Worm (Caenorhabditis elegans): Measurements from ENCODE around the gene srh-268.

srh-268 gene

ce11 chrV:7501194-7501593 lies 37.9 kb upstream of the srh-268 start:
- no peak for TF ChIP-seq tbx-9 (tag; optimal IDR thresholded peaks at IDR 0.05; ENCODE audit: borderline replicate concordance)
- no peak for TF ChIP-seq nhr-80 (tag; optimal IDR thresholded peaks at IDR 0.05)
- TF ChIP-seq hmg-1.2 (GFP tag; IDR thresholded peaks at IDR 0.05) = no peak
- TF ChIP-seq mes-4 (tag; optimal IDR thresholded peaks at IDR 0.05) = no peak

- TF ChIP-seq snpc-1.3 (tag; optimal IDR thresholded peaks at IDR 0.05; ENCODE audit: insufficient read depth) (no peak), B0261.1 (tag; optimal IDR thresholded peaks at IDR 0.05) (no peak), aptf-2 (GFP tag; conservative IDR thresholded peaks at IDR 0.05) (no peak), lag-1 (GFP tag; IDR thresholded peaks at IDR 0.05) (no peak), nhr-179 (tag; optimal IDR thresholded peaks at IDR 0.05) (no peak), mxl-1 (tag; optimal IDR thresholded peaks at IDR 0.05) (no peak), nhr-80 (tag; optimal IDR thresholded peaks at IDR 0.05) (no peak), ets-4 (GFP tag; optimal IDR thresholded peaks at IDR 0.05) (no peak), tbp1 (GFP tag; optimal IDR thresholded peaks at IDR 0.05) (no peak), efl-1 (GFP tag; optimal IDR thresholded peaks at IDR 0.05) (no peak), lin-40 (tag; optimal IDR thresholded peaks at IDR 0.05) (no peak), let-607 (tag; optimal IDR thresholded peaks at IDR 0.05) (no peak), ceh-40 (GFP tag; IDR thresholded peaks at IDR 0.05) (no peak), B0035.1 (tag; optimal IDR thresholded peaks at IDR 0.05) (no peak), him-1 (tag; optimal IDR thresholded peaks at IDR 0.05) (no peak), lsl-1 (GFP tag; optimal IDR thresholded peaks at IDR 0.05) (no peak), nfya-2 (GFP tag; IDR thresholded peaks at IDR 0.05) (no peak), F49E8.2 (tag; optimal IDR thresholded peaks at IDR 0.05; ENCODE audit: insufficient read depth) (no peak), ccch-3 (GFP tag; optimal IDR thresholded peaks at IDR 0.05) (no peak)
Measured at ce11 chrV:7504271-7504670, 34.8 kb upstream of the srh-268 start, which contains the start of gene srh-229. srh-229 (minus strand) TSS chrV:7504371.

ce11 chrV:7506207-7506606 lies 32.9 kb upstream of the srh-268 start:
- TF ChIP-seq hlh-12 (tag; optimal IDR thresholded peaks at IDR 0.05) = no peak
- no peak for TF ChIP-seq xnd-1 (tag; optimal IDR thresholded peaks at IDR 0.05)
- TF ChIP-seq bed-1 (GFP tag; IDR thresholded peaks at IDR 0.05) = no peak
- TF ChIP-seq rec-8 (tag; optimal IDR thresholded peaks at IDR 0.05) = no peak
- peak; percentile 54 for TF ChIP-seq rpc-1 (optimal IDR thresholded peaks at IDR 0.05)
- peak; percentile 73 for TF ChIP-seq rpc-1 (tag; optimal IDR thresholded peaks at IDR 0.05)
- peak; percentile 71 for TF ChIP-seq B0261.1 (tag; optimal IDR thresholded peaks at IDR 0.05)
- no peak for TF ChIP-seq nhr-80 (tag; optimal IDR thresholded peaks at IDR 0.05)
- TF ChIP-seq D2030.7 (GFP tag; IDR thresholded peaks at IDR 0.05) = 0 out of 2 replicates have a peak, but pooled peaks have one; percentile 44
- no peak for TF ChIP-seq lsy-27 (tag; optimal IDR thresholded peaks at IDR 0.05; ENCODE audit: borderline replicate concordance, insufficient read depth)
- TF ChIP-seq ztf-6 (GFP tag; IDR thresholded peaks at IDR 0.05) = no peak
- TF ChIP-seq F57C9.4 (tag; optimal IDR thresholded peaks at IDR 0.05) = no peak
- no peak for TF ChIP-seq Y79H2A.3 (GFP tag; conservative IDR thresholded peaks at IDR 0.05)
- no peak for TF ChIP-seq hmg-20 (GFP tag; IDR thresholded peaks at IDR 0.05)
- TF ChIP-seq ekl-4 (GFP tag; IDR thresholded peaks at IDR 0.05) = no peak
- peak; percentile 90 for TF ChIP-seq tbp1 (GFP tag; optimal IDR thresholded peaks at IDR 0.05)
- TF ChIP-seq Y56A3A.18 (GFP tag; IDR thresholded peaks at IDR 0.05) = 0 out of 2 replicates have a peak, but pooled peaks have one; percentile 30
- no peak for TF ChIP-seq F52B5.7 (tag; optimal IDR thresholded peaks at IDR 0.05)
- no peak for TF ChIP-seq nfyb-1 (GFP tag; IDR thresholded peaks at IDR 0.05)
- no peak for TF ChIP-seq die-1 (tag; optimal IDR thresholded peaks at IDR 0.05)
- no peak for TF ChIP-seq athp-1 (tag; optimal IDR thresholded peaks at IDR 0.05)
- no peak for TF ChIP-seq F57A8.1 (GFP tag; optimal IDR thresholded peaks at IDR 0.05)
- TF ChIP-seq ZK185.1 (tag; optimal IDR thresholded peaks at IDR 0.05; ENCODE audit: poor library complexity, severe bottlenecking) = no peak
- no peak for TF ChIP-seq dox-1 (GFP tag; IDR thresholded peaks at IDR 0.05)
- TF ChIP-seq ceh-100 (GFP tag; IDR thresholded peaks at IDR 0.05) = no peak
- TF ChIP-seq hsf-1 (GFP tag; IDR thresholded peaks at IDR 0.05) = no peak
- no peak for TF ChIP-seq cebp-2 (GFP tag; IDR thresholded peaks at IDR 0.05)
- TF ChIP-seq pbrm-1 (GFP tag; IDR thresholded peaks at IDR 0.05) = peak; percentile 31; the same call in 1 of the 2 replicates
